Worm (Caenorhabditis elegans) whole organism, late embryonic: Measurements from ENCODE around the gene srx-130.

Source experiments
- C08G9.2 ChIP-seq: sonication (generic microtip); optimal IDR thresholded peaks from 2 replicates; lab custom pipeline; 2016; ENCODE audit warnings: mild to moderate bottlenecking, missing genetic modification characterization, moderate library complexity, missing compliant biosample characterization
- C38D4.7 ChIP-seq: fragments of 200-800 bp; sonication (Bioruptor generic); optimal IDR thresholded peaks from 2 replicates; lab custom pipeline; 2018; ENCODE audit warnings: mild to moderate bottlenecking, missing genetic modification characterization, moderate library complexity, missing compliant biosample characterization
- K02D7.2 ChIP-seq: sonication (generic microtip); optimal IDR thresholded peaks from 2 replicates; lab custom pipeline; 2017; ENCODE audit warnings: mild to moderate bottlenecking, missing genetic modification characterization, missing compliant biosample characterization
- K09A11.1 ChIP-seq: sonication (generic microtip); optimal IDR thresholded peaks from 2 replicates; lab custom pipeline; 2017; ENCODE audit warnings: antibody characterized with exemption, mild to moderate bottlenecking, missing genetic modification characterization, missing compliant biosample characterization; ENCODE audit not compliant: insufficient read depth
- T23F11.4 ChIP-seq: fragments of 200-800 bp; sonication (Bioruptor generic); optimal IDR thresholded peaks from 2 replicates; lab custom pipeline; 2018; ENCODE audit warnings: mild to moderate bottlenecking, missing genetic modification characterization, missing compliant biosample characterization
- ahr-1 ChIP-seq: sonication (generic microtip); optimal IDR thresholded peaks from 2 replicates; lab custom pipeline; 2016; ENCODE audit warnings: missing genetic modification characterization, missing compliant biosample characterization
- ama-1 ChIP-seq: fragments of 150-350 bp; optimal IDR thresholded peaks from 2 replicates; lab custom pipeline; 2014
- ceh-14 ChIP-seq: sonication (generic microtip); optimal IDR thresholded peaks from 2 replicates; lab custom pipeline; 2016; ENCODE audit warnings: missing genotype, missing genetic modification characterization, missing compliant biosample characterization
- ceh-18 ChIP-seq: sonication (generic microtip); optimal IDR thresholded peaks from 2 replicates; lab custom pipeline; 2016; ENCODE audit warnings: missing genetic modification characterization, missing compliant biosample characterization
- ceh-19 ChIP-seq: fragments of 200-800 bp; sonication (Bioruptor generic); optimal IDR thresholded peaks from 2 replicates; lab custom pipeline; 2018; ENCODE audit warnings: mild to moderate bottlenecking, missing genetic modification characterization, missing compliant biosample characterization
- ceh-2 ChIP-seq: sonication (generic microtip); optimal IDR thresholded peaks from 2 replicates; lab custom pipeline; 2016; ENCODE audit warnings: missing genotype, missing genetic modification characterization, missing compliant biosample characterization
- ceh-22 ChIP-seq: sonication (generic microtip); optimal IDR thresholded peaks from 2 replicates; lab custom pipeline; 2017; ENCODE audit warnings: missing biosample characterization, missing genetic modification characterization
- ceh-30 ChIP-seq: fragments of 150-350 bp; optimal IDR thresholded peaks from 2 replicates; lab custom pipeline; 2014; ENCODE audit warnings: missing biosample characterization, missing genetic modification characterization
- ceh-31 ChIP-seq: sonication (generic microtip); optimal IDR thresholded peaks from 2 replicates; lab custom pipeline; 2016; ENCODE audit warnings: missing genetic modification characterization, missing compliant biosample characterization
- ceh-34 ChIP-seq: sonication (generic microtip); optimal IDR thresholded peaks from 2 replicates; lab custom pipeline; 2016; ENCODE audit warnings: mild to moderate bottlenecking, missing genetic modification characterization, missing compliant biosample characterization
- ceh-45 ChIP-seq: fragments of 200-800 bp; sonication (Bioruptor generic); IDR thresholded peaks from 2 replicates; pipeline ENCODE4 v1.3.6; 2022; ENCODE audit warnings: missing genetic modification reagents, missing genetic modification characterization, missing compliant biosample characterization
- ceh-6 ChIP-seq: fragments of 200-800 bp; sonication (Bioruptor generic); optimal IDR thresholded peaks from 2 replicates; lab custom pipeline; 2018; ENCODE audit warnings: mild to moderate bottlenecking, missing genetic modification characterization, missing compliant biosample characterization
- ceh-9 ChIP-seq: sonication (generic microtip); optimal IDR thresholded peaks from 2 replicates; lab custom pipeline; 2016; ENCODE audit warnings: mild to moderate bottlenecking, missing genetic modification characterization, inconsistent platforms, missing compliant biosample characterization
- che-1 ChIP-seq: sonication (generic microtip); optimal IDR thresholded peaks from 2 replicates; lab custom pipeline; 2016; ENCODE audit warnings: mild to moderate bottlenecking, missing genetic modification characterization, missing compliant biosample characterization
- dmd-4 ChIP-seq: sonication (generic microtip); optimal IDR thresholded peaks from 2 replicates; lab custom pipeline; 2016; ENCODE audit warnings: borderline replicate concordance, missing genetic modification characterization, missing compliant biosample characterization
- dve-1 ChIP-seq: sonication (generic microtip); optimal IDR thresholded peaks from 2 replicates; lab custom pipeline; 2017; ENCODE audit warnings: antibody characterized with exemption, mild to moderate bottlenecking, missing genetic modification characterization, missing compliant biosample characterization
- ets-4 ChIP-seq: sonication (generic microtip); optimal IDR thresholded peaks from 2 replicates; lab custom pipeline; 2016; ENCODE audit warnings: missing genetic modification characterization, missing compliant biosample characterization
- eyg-1 ChIP-seq: sonication (generic microtip); optimal IDR thresholded peaks from 2 replicates; lab custom pipeline; 2016; ENCODE audit warnings: missing genotype, missing genetic modification characterization, missing compliant biosample characterization
- fax-1 ChIP-seq: sonication (generic microtip); optimal IDR thresholded peaks from 2 replicates; lab custom pipeline; 2016; ENCODE audit warnings: missing genotype, missing genetic modification characterization, missing compliant biosample characterization
- fkh-10 ChIP-seq: fragments of 150-350 bp; optimal IDR thresholded peaks from 2 replicates; lab custom pipeline; 2014; ENCODE audit warnings: missing biosample characterization, missing genetic modification reagents, missing genetic modification characterization
- gmeb-2 ChIP-seq: sonication (generic microtip); optimal IDR thresholded peaks from 2 replicates; lab custom pipeline; 2016; ENCODE audit warnings: missing genetic modification characterization, inconsistent platforms, missing compliant biosample characterization
- hlh-15 ChIP-seq: sonication (generic microtip); optimal IDR thresholded peaks from 2 replicates; lab custom pipeline; 2016; ENCODE audit warnings: missing genetic modification characterization, missing compliant biosample characterization
- hlh-30 ChIP-seq: sonication (generic microtip); optimal IDR thresholded peaks from 2 replicates; lab custom pipeline; 2017; ENCODE audit warnings: antibody characterized with exemption, missing genetic modification characterization, missing compliant biosample characterization; ENCODE audit not compliant: insufficient read depth
- hlh-6 ChIP-seq: sonication (generic microtip); optimal IDR thresholded peaks from 2 replicates; lab custom pipeline; 2016; ENCODE audit warnings: missing genotype, missing genetic modification characterization, missing compliant biosample characterization
- hlh-8 ChIP-seq: sonication (generic microtip); optimal IDR thresholded peaks from 2 replicates; lab custom pipeline; 2016; ENCODE audit warnings: missing genotype, missing genetic modification characterization, missing compliant biosample characterization
- madf-2 ChIP-seq: sonication (generic microtip); optimal IDR thresholded peaks from 2 replicates; lab custom pipeline; 2017; ENCODE audit warnings: missing genetic modification characterization, missing compliant biosample characterization
- odd-2 ChIP-seq: sonication (generic microtip); optimal IDR thresholded peaks from 2 replicates; lab custom pipeline; 2017; ENCODE audit warnings: antibody characterized with exemption, mild to moderate bottlenecking, missing genetic modification characterization, missing compliant biosample characterization
- pat-9 ChIP-seq: fragments of 200-800 bp; sonication (Bioruptor generic); optimal IDR thresholded peaks from 2 replicates; lab custom pipeline; 2018; ENCODE audit warnings: mild to moderate bottlenecking, missing genetic modification characterization, moderate library complexity, missing compliant biosample characterization
- pax-1 ChIP-seq: fragments of 150-350 bp; optimal IDR thresholded peaks from 2 replicates; lab custom pipeline; 2014; ENCODE audit warnings: missing biosample characterization, missing genetic modification characterization
- pha-4 ChIP-seq: fragments of 150-350 bp; optimal IDR thresholded peaks from 2 replicates; lab custom pipeline; 2018; ENCODE audit warnings: missing biosample characterization, missing genetic modification reagents, missing genetic modification characterization
- pqm-1 ChIP-seq: sonication (generic microtip); optimal IDR thresholded peaks from 2 replicates; lab custom pipeline; 2016; ENCODE audit warnings: missing genetic modification characterization, missing compliant biosample characterization
- pros-1 ChIP-seq: fragments of 150-350 bp; optimal IDR thresholded peaks from 2 replicates; lab custom pipeline; 2014; ENCODE audit warnings: missing biosample characterization, missing genetic modification reagents, missing genetic modification characterization
- ref-2 ChIP-seq: sonication (generic microtip); optimal IDR thresholded peaks from 2 replicates; lab custom pipeline; 2016; ENCODE audit warnings: missing genetic modification characterization, missing compliant biosample characterization
- rnt-1 ChIP-seq: sonication (generic microtip); optimal IDR thresholded peaks from 2 replicates; lab custom pipeline; 2016; ENCODE audit warnings: missing genetic modification characterization, missing compliant biosample characterization
- sox-4 ChIP-seq: sonication (generic microtip); optimal IDR thresholded peaks from 2 replicates; lab custom pipeline; 2017; ENCODE audit warnings: mild to moderate bottlenecking, missing genetic modification characterization, inconsistent platforms, missing compliant biosample characterization
- tbx-2 ChIP-seq: sonication (generic microtip); optimal IDR thresholded peaks from 2 replicates; lab custom pipeline; 2016; ENCODE audit warnings: missing genetic modification characterization, missing compliant biosample characterization
- tbx-7 ChIP-seq: sonication (generic microtip); optimal IDR thresholded peaks from 2 replicates; lab custom pipeline; 2016; ENCODE audit warnings: missing genotype, missing genetic modification characterization, missing compliant biosample characterization
- ttx-3 ChIP-seq: sonication (generic microtip); optimal IDR thresholded peaks from 2 replicates; lab custom pipeline; 2016; ENCODE audit warnings: missing genetic modification reagents, missing genetic modification characterization, missing compliant biosample characterization
- unc-3 ChIP-seq, 2 experiments: fragments of 200-800 bp in 1 of 2; sonication (Bioruptor generic) in 1 of 2; sonication (generic microtip) in 1 of 2; conservative IDR thresholded peaks in 1 of 2; optimal IDR thresholded peaks in 1 of 2; 2 replicates each; pipeline versions ENCODE4 v1.3.6 to Lab custom; 2016 to 2022; ENCODE audit warnings: missing compliant biosample characterization in 2 of 2, missing genetic modification characterization in 2 of 2, missing genetic modification reagents in 1 of 2
- unc-42 ChIP-seq: sonication (generic microtip); optimal IDR thresholded peaks from 2 replicates; lab custom pipeline; 2016; ENCODE audit warnings: missing genotype, missing genetic modification characterization, missing compliant biosample characterization
- unc-55 ChIP-seq: sonication (generic microtip); optimal IDR thresholded peaks from 2 replicates; lab custom pipeline; 2017; ENCODE audit warnings: missing biosample characterization, missing genetic modification reagents, missing genetic modification characterization
- unc-86 ChIP-seq: sonication (generic microtip); optimal IDR thresholded peaks from 2 replicates; lab custom pipeline; 2016; ENCODE audit warnings: missing genetic modification characterization, missing compliant biosample characterization
- zip-5 ChIP-seq: sonication (generic microtip); optimal IDR thresholded peaks from 2 replicates; lab custom pipeline; 2016; ENCODE audit warnings: missing genetic modification characterization, missing compliant biosample characterization
- ztf-16 ChIP-seq: sonication (generic microtip); optimal IDR thresholded peaks from 2 replicates; lab custom pipeline; 2017; ENCODE audit warnings: missing genetic modification characterization, missing compliant biosample characterization

srx-130 gene

ce11 chrV:13807232-13807631, 36.0 kb upstream of the srx-130 start, which contains the start of gene swan-1:
TSS of gene swan-1 (minus strand) at chrV:13807237.
- TF ChIP-seq pax-1 (tag; lab: Kevin White, UChicago) (no peak), ets-4 (tag; lab: Kevin White, UChicago) (no peak), ceh-45 (GFP tag; lab: Robert Waterston, UW) (no peak), hlh-6 (tag; lab: Kevin White, UChicago) (no peak), hlh-30 (tag; lab: Kevin White, UChicago) (no peak), rnt-1 (no peak), madf-2 (tag; lab: Kevin White, UChicago) (no peak), ceh-14 (tag; lab: Kevin White, UChicago) (no peak), odd-2 (tag; lab: Kevin White, UChicago) (no peak), pat-9 (tag; lab: Kevin White, UChicago) (no peak), ceh-6 (GFP tag; lab: Kevin White, UChicago) (no peak), ceh-31 (no peak), ref-2 (no peak), ceh-34 (tag; lab: Kevin White, UChicago) (no peak)

- TF ChIP-seq ceh-2 (tag; lab: Kevin White, UChicago) (peak; percentile 42), ceh-9 (tag; lab: Kevin White, UChicago) (no peak), ceh-14 (tag; lab: Kevin White, UChicago) (peak; percentile 6), ceh-30 (tag; lab: Kevin White, UChicago) (peak; percentile 9), unc-55 (GFP tag; lab: Kevin White, UChicago) (peak; percentile 36), fax-1 (tag; lab: Kevin White, UChicago) (no peak), C38D4.7 (no peak), zip-5 (tag; lab: Kevin White, UChicago) (no peak), dve-1 (tag; lab: Kevin White, UChicago) (no peak), hlh-15 (tag; lab: Kevin White, UChicago) (no peak), eyg-1 (tag; lab: Kevin White, UChicago) (no peak), fkh-10 (no peak), ceh-19 (GFP tag; lab: Kevin White, UChicago) (no peak), ama-1 (lab: Kevin White, UChicago) (no peak), tbx-7 (tag; lab: Kevin White, UChicago) (no peak), ceh-18 (peak; percentile 72), ceh-22 (tag; lab: Kevin White, UChicago) (no peak), unc-3 (GFP tag; conservative IDR thresholded peaks at IDR 0.05; lab: Robert Waterston, UW) (no peak), unc-3 (tag; optimal IDR thresholded peaks at IDR 0.05; lab: Kevin White, UChicago) (no peak), sox-4 (tag; lab: Kevin White, UChicago) (no peak), gmeb-2 (no peak), pqm-1 (tag; lab: Kevin White, UChicago) (no peak), K09A11.1 (tag; lab: Kevin White, UChicago) (no peak), pha-4 (tag; lab: Kevin White, UChicago) (no peak), ets-4 (tag; lab: Kevin White, UChicago) (no peak), ceh-45 (GFP tag; lab: Robert Waterston, UW) (no peak), ztf-16 (tag; lab: Kevin White, UChicago) (no peak), dmd-4 (no peak), T23F11.4 (GFP tag; lab: Kevin White, UChicago) (no peak), K02D7.2 (tag; lab: Kevin White, UChicago) (no peak), unc-42 (tag; lab: Kevin White, UChicago) (peak; percentile 53), ttx-3 (tag; lab: Kevin White, UChicago) (no peak), ceh-6 (GFP tag; lab: Kevin White, UChicago) (no peak), madf-2 (tag; lab: Kevin White, UChicago) (no peak), ceh-34 (tag; lab: Kevin White, UChicago) (peak; percentile 81), ahr-1 (tag; lab: Kevin White, UChicago) (no peak), odd-2 (tag; lab: Kevin White, UChicago) (no peak), ref-2 (peak; percentile 75), tbx-2 (tag; lab: Kevin White, UChicago) (peak; percentile 82), C08G9.2 (tag; lab: Kevin White, UChicago) (no peak), unc-86 (tag; lab: Kevin White, UChicago) (no peak), hlh-8 (tag; lab: Kevin White, UChicago) (peak; percentile 44), hlh-30 (tag; lab: Kevin White, UChicago) (peak; percentile 59), hlh-6 (tag; lab: Kevin White, UChicago) (no peak), che-1 (tag; lab: Kevin White, UChicago) (no peak), pros-1 (peak; percentile 49), ceh-31 (peak; percentile 77)
These were observed 34.8 kb upstream of the srx-130 start for ce11 chrV:13808462-13808867.
